Worm (Caenorhabditis elegans): ENCODE results near the gene rab-33.

rab-33 gene

ce11 chrIII:10505182-10505581 is 1.5 kb upstream of the rab-33 start, which contains the start of the genes taf-11.3 and urm-1:
taf-11.3 (minus strand) TSS chrIII:10505250.
urm-1 (plus strand) TSS chrIII:10505480.
- TF ChIP-seq ref-1 (GFP tag; conservative IDR thresholded peaks at IDR 0.05) (no peak), ztf-23 (GFP tag; IDR thresholded peaks at IDR 0.05) (no peak), T22C8.4 (GFP tag; IDR thresholded peaks at IDR 0.05) (no peak), tab-1 (GFP tag; IDR thresholded peaks at IDR 0.05) (no peak), flt-1 (GFP tag; IDR thresholded peaks at IDR 0.05) (no peak)

- no peak for TF ChIP-seq ztf-23 (GFP tag; IDR thresholded peaks at IDR 0.05)
- TF ChIP-seq klf-2 (GFP tag; conservative IDR thresholded peaks at IDR 0.05): no peak
Measured at ce11 chrIII:10488052-10488451, 15.6 kb downstream of the rab-33 start, which contains the start of gene ptr-25. ptr-25 (plus strand) TSS chrIII:10488124.

- TF ChIP-seq tab-1 (GFP tag; IDR thresholded peaks at IDR 0.05): no peak
- TF ChIP-seq ztf-29 (GFP tag; IDR thresholded peaks at IDR 0.05): no peak
- no peak for TF ChIP-seq klf-2 (GFP tag; conservative IDR thresholded peaks at IDR 0.05)
- no peak for TF ChIP-seq T22C8.4 (GFP tag; IDR thresholded peaks at IDR 0.05)
- no peak for TF ChIP-seq cog-1 (tag; optimal IDR thresholded peaks at IDR 0.05)
- no peak for TF ChIP-seq ref-1 (GFP tag; conservative IDR thresholded peaks at IDR 0.05)
- TF ChIP-seq flt-1 (GFP tag; IDR thresholded peaks at IDR 0.05): no peak
- no peak for TF ChIP-seq med-1 (GFP tag; optimal IDR thresholded peaks at IDR 0.05; ENCODE audit: insufficient read depth)
- no peak for TF ChIP-seq ztf-23 (GFP tag; IDR thresholded peaks at IDR 0.05)
Measured at ce11 chrIII:10486455-10486854, 17.2 kb downstream of the rab-33 start.

DNA sequence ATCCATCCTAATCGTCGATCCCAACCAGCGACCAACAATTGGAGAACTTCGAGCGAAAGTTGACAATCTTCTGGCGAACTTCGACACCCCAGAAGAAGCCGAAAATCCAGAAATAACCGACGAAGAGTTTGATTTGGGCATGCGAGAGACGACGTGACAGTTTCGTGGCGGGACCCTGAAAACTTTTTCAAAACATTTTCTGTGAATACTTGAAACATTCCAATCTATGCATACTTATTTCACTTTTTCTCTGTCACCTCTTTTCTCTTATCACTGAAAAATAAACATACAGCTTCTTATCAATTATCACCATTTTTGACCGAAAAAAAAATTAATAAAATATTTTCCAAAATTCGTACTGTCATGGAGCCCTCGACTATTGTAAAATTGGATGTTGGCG is 21.7 kb downstream of the rab-33 start, which contains the start of gene D2045.8:
Gene D2045.8 (plus strand): TSS at position 301 of the 400 bp plus-strand sequence.
- TF ChIP-seq flt-1 (GFP tag; IDR thresholded peaks at IDR 0.05) (no peak), med-1 (GFP tag; optimal IDR thresholded peaks at IDR 0.05; ENCODE audit: insufficient read depth) (no peak), ref-1 (GFP tag; conservative IDR thresholded peaks at IDR 0.05) (no peak)

ce11 chrIII:10481497-10481896 is 22.2 kb downstream of the rab-33 start:
- TF ChIP-seq ref-1 (GFP tag; conservative IDR thresholded peaks at IDR 0.05) (no peak), flt-1 (GFP tag; IDR thresholded peaks at IDR 0.05) (no peak), med-1 (GFP tag; optimal IDR thresholded peaks at IDR 0.05; ENCODE audit: insufficient read depth) (no peak), klf-2 (GFP tag; conservative IDR thresholded peaks at IDR 0.05) (no peak), tab-1 (GFP tag; IDR thresholded peaks at IDR 0.05) (no peak), cog-1 (tag; optimal IDR thresholded peaks at IDR 0.05) (no peak), ztf-23 (GFP tag; IDR thresholded peaks at IDR 0.05) (no peak), ztf-29 (GFP tag; IDR thresholded peaks at IDR 0.05) (no peak), T22C8.4 (GFP tag; IDR thresholded peaks at IDR 0.05) (no peak)

- TF ChIP-seq tab-1 (GFP tag; IDR thresholded peaks at IDR 0.05) (no peak), med-1 (GFP tag; optimal IDR thresholded peaks at IDR 0.05; ENCODE audit: insufficient read depth) (no peak), ref-1 (GFP tag; conservative IDR thresholded peaks at IDR 0.05) (no peak), klf-2 (GFP tag; conservative IDR thresholded peaks at IDR 0.05) (no peak), cog-1 (tag; optimal IDR thresholded peaks at IDR 0.05) (no peak), ztf-29 (GFP tag; IDR thresholded peaks at IDR 0.05) (no peak), flt-1 (GFP tag; IDR thresholded peaks at IDR 0.05) (no peak), T22C8.4 (GFP tag; IDR thresholded peaks at IDR 0.05) (no peak), ztf-23 (GFP tag; IDR thresholded peaks at IDR 0.05) (no peak)
Measured at ce11 chrIII:10479180-10479579, 24.5 kb downstream of the rab-33 start, which contains the start of gene D2045.7. D2045.7 (plus strand) TSS chrIII:10479480.

DNA sequence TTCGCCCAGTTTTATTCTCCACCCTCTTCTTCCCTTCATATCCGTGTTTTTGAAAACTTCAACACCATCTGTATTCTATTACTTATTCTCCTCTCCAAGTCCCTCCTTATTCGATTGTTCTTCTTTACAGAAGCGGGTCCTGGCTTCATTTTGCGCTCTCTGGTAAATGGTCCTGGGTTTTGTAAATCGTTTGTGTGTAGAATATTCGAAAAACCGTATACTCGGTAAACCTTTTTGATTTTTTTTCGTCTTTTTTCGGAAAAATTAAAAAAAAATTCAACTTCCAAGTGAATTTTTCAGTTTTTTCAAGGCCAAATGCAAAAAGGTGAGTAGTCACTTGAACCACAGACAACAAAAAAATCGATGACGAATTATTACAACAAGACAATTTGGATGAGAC is 28.7 kb downstream of the rab-33 start, which contains the start of gene D2045.9:
Gene D2045.9 (plus strand): TSS at position 301 of the 400 bp plus-strand sequence.
- TF ChIP-seq T22C8.4 (GFP tag; IDR thresholded peaks at IDR 0.05) (no peak), med-1 (GFP tag; optimal IDR thresholded peaks at IDR 0.05; ENCODE audit: insufficient read depth) (no peak), ref-1 (GFP tag; conservative IDR thresholded peaks at IDR 0.05) (no peak), ztf-29 (GFP tag; IDR thresholded peaks at IDR 0.05) (no peak), ztf-23 (GFP tag; IDR thresholded peaks at IDR 0.05) (no peak), flt-1 (GFP tag; IDR thresholded peaks at IDR 0.05) (no peak), cog-1 (tag; optimal IDR thresholded peaks at IDR 0.05) (no peak), tab-1 (GFP tag; IDR thresholded peaks at IDR 0.05) (no peak), klf-2 (GFP tag; conservative IDR thresholded peaks at IDR 0.05) (no peak)

DNA sequence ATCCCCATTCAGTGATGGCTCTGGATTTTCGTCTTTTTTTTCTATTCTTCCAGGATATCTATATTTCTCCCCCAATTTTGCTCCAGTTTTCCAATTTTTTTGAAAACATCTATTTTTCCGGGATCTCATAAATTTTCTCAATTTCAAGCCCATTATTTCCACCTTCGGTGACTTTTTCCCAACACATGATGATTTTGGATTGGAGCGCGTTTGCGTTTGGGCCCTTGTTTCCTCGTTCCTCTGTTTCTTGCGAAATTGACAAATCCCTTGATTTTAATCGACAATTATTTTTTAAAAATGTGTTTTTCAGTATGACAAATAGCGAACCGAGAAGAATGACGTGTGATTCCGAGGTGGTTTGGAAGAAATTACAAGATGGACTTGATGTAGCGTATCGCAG is 32.7 kb downstream of the rab-33 start, which contains the start of gene cul-1:
Gene cul-1 (plus strand): TSS at position 311 of the 400 bp plus-strand sequence.
- no peak for TF ChIP-seq ztf-29 (GFP tag; IDR thresholded peaks at IDR 0.05)
- no peak for TF ChIP-seq flt-1 (GFP tag; IDR thresholded peaks at IDR 0.05)
- no peak for TF ChIP-seq tab-1 (GFP tag; IDR thresholded peaks at IDR 0.05)

DNA sequence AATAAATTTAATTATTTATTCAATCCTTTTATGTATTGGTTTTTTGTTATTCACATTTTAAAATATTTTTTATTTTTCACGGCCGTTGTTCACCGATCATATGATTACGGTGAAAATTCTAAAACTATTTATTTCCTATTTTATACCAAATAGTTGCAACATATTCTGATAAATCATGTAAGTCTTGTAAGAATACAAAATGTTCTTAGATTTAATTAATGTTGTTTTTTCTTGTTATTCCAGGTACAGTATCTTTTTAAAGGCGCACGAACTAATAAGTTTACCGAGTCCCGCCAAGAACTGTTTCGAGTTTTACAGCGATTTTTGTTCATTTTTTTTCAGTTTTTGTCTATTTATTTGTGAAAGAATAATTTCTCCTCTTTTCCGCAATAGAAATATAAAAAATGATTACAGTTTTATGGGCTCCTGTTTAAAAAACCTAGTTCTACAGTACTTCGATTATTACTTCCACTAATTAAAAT is 34.0 kb downstream of the rab-33 start, which contains the start of gene D2045.5:
Gene D2045.5 (minus strand): TSS at position 51 of the 482 bp plus-strand sequence.
- TF ChIP-seq tab-1 (GFP tag; IDR thresholded peaks at IDR 0.05) (no peak), flt-1 (GFP tag; IDR thresholded peaks at IDR 0.05) (no peak), T22C8.4 (GFP tag; IDR thresholded peaks at IDR 0.05) (no peak), ref-1 (GFP tag; conservative IDR thresholded peaks at IDR 0.05) (no peak)

DNA sequence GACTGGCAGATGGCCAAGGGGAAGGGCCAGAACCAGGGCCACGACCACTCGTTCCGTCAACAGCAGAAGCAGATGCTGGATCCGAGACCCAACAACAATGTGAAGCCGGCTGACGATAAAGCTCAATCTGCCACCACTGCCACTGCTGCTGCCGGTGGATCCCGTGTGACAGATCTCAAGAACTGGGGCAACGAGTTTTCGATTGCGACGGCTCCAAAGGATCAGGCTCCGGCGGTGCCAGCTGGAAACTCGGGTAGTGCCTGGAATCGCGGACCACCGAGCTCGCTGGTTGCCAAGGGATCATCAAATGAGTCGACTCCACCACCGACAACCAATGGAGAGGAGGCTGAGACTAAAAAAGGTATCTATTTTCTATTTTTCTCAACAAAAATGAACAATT is 39.2 kb downstream of the rab-33 start:
- TF ChIP-seq tab-1 (GFP tag; IDR thresholded peaks at IDR 0.05) (no peak), ztf-29 (GFP tag; IDR thresholded peaks at IDR 0.05) (no peak), ref-1 (GFP tag; conservative IDR thresholded peaks at IDR 0.05) (no peak), T22C8.4 (GFP tag; IDR thresholded peaks at IDR 0.05) (no peak), cog-1 (tag; optimal IDR thresholded peaks at IDR 0.05) (no peak), med-1 (GFP tag; optimal IDR thresholded peaks at IDR 0.05; ENCODE audit: insufficient read depth) (no peak), ztf-23 (GFP tag; IDR thresholded peaks at IDR 0.05) (no peak), flt-1 (GFP tag; IDR thresholded peaks at IDR 0.05) (no peak), klf-2 (GFP tag; conservative IDR thresholded peaks at IDR 0.05) (no peak)

All from whole organism, midembryonic.